Fruit fly (Drosophila melanogaster): ENCODE measurements around the gene CG32719.

- TF ChIP-seq psq (optimal IDR thresholded peaks at IDR 0.05) (no peak), Myc (optimal IDR thresholded peaks at IDR 0.05) (no peak), Sin3A (optimal IDR thresholded peaks at IDR 0.05) (no peak), ttk (optimal IDR thresholded peaks at IDR 0.05) (no peak), h (optimal IDR thresholded peaks at IDR 0.05) (no peak)
Measured at dm6 chrX:7571200-7571599, 23.4 kb upstream of the CG32719 start.
